Worm (Caenorhabditis elegans) whole organism, mixed stage, embryonic: ENCODE measurements around the gene srh-47.

Experiments
- elt-1 ChIP-seq: sonication (generic microtip); optimal IDR thresholded peaks from 2 replicates; lab custom pipeline; 2017; ENCODE audit warnings: missing genetic modification characterization, mild to moderate bottlenecking, missing compliant biosample characterization, antibody characterized with exemption, moderate library complexity, borderline replicate concordance; ENCODE audit not compliant: insufficient read depth
- elt-3 ChIP-seq: fragments of 150-350 bp; optimal IDR thresholded peaks from 2 replicates; lab custom pipeline; 2014; ENCODE audit warnings: missing biosample characterization, missing genetic modification characterization
- mep-1 ChIP-seq: fragments of 150-350 bp; optimal IDR thresholded peaks from 2 replicates; lab custom pipeline; 2017; ENCODE audit warnings: missing biosample characterization, missing genetic modification reagents, missing genetic modification characterization, inconsistent platforms
- mls-2 ChIP-seq: sonication (generic microtip); optimal IDR thresholded peaks from 2 replicates; lab custom pipeline; 2016; ENCODE audit warnings: mild to moderate bottlenecking, missing genetic modification characterization, moderate library complexity, missing compliant biosample characterization
- nhr-237 ChIP-seq: fragments of 150-350 bp; optimal IDR thresholded peaks from 2 replicates; lab custom pipeline; 2014; ENCODE audit warnings: missing biosample characterization, missing genetic modification characterization
- sptf-1 ChIP-seq: sonication (generic microtip); optimal IDR thresholded peaks from 2 replicates; lab custom pipeline; 2017; ENCODE audit warnings: mild to moderate bottlenecking, missing genetic modification characterization, moderate library complexity, missing compliant biosample characterization
- unc-39 ChIP-seq: fragments of 150-350 bp; optimal IDR thresholded peaks from 2 replicates; lab custom pipeline; 2014; ENCODE audit warnings: missing biosample characterization, missing genetic modification characterization

DNA sequence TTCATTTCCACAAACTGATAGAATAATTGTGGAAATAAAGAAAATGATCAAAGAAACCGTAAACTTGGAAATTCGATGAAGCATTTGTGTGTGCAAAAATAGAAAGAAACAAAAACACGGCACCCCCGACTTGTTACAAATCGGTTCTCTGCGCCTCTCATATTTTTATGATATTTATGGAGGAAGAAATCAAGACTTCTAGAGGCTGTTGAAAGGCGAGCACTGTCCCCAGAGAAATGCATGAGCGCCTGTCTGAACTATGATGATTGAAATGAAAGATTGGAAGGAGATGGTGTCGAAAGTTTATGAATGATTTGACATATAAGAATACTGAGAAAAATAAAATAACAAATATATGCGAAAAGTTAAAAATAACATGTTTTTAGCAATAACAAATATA, 41.5 kb downstream of the srh-47 start, which contains the start of gene lgc-36:
- TF ChIP-seq nhr-237 = no peak
- no peak for TF ChIP-seq mep-1 (tag; lab: Kevin White, UChicago)
- no peak for TF ChIP-seq mls-2
- no peak for TF ChIP-seq elt-1 (tag; lab: Kevin White, UChicago)
- TF ChIP-seq unc-39 = no peak
- TF ChIP-seq elt-3 (tag; lab: Kevin White, UChicago) = no peak
- TF ChIP-seq sptf-1 = no peak
